Fruit fly (Drosophila melanogaster): ENCODE data around the gene CG2519.

The CG2519 gene

dm6 chr3R:5565623-5566022 is 18.0 kb upstream of the CG2519 start (continued):
- TF ChIP-seq seq (GFP tag; IDR thresholded peaks at IDR 0.05), result peak; percentile 84
- peak; percentile 67; the same call in 1 of the 2 replicates for TF ChIP-seq danr (GFP tag; IDR thresholded peaks at IDR 0.05)
- TF ChIP-seq CG11085 (GFP tag; IDR thresholded peaks at IDR 0.05), result peak; percentile 55
- peak; percentile 59 for TF ChIP-seq maf-S (GFP tag; optimal IDR thresholded peaks at IDR 0.05)
- TF ChIP-seq Atf-2 (GFP tag; optimal IDR thresholded peaks at IDR 0.05), result peak; percentile 32
- TF ChIP-seq H15 (GFP tag; IDR thresholded peaks at IDR 0.05), result peak; percentile 74
- no peak for TF ChIP-seq CG8478 (optimal IDR thresholded peaks at IDR 0.05)
- peak; percentile 51 for TF ChIP-seq CG31365 (tag; optimal IDR thresholded peaks at IDR 0.05)
- peak; percentile 90 for TF ChIP-seq Optix (GFP tag; IDR thresholded peaks at IDR 0.05)
- peak; percentile 11 for TF ChIP-seq CG12299 (tag; optimal IDR thresholded peaks at IDR 0.05)
- peak in 1 of 2 experiments; percentile 59 for TF ChIP-seq Eip74EF (GFP tag; optimal IDR thresholded peaks at IDR 0.05)
- peak; percentile 61 for TF ChIP-seq CG10654 (GFP tag; optimal IDR thresholded peaks at IDR 0.05)
- TF ChIP-seq CG6272 (GFP tag; IDR thresholded peaks at IDR 0.05), result peak; percentile 84
- TF ChIP-seq CG7839 (tag; optimal IDR thresholded peaks at IDR 0.05), result no peak
- peak; percentile 79 for TF ChIP-seq CG17361 (GFP tag; IDR thresholded peaks at IDR 0.05)
- TF ChIP-seq Oli (tag; optimal IDR thresholded peaks at IDR 0.05), result peak; percentile 81
- TF ChIP-seq CG16813 (GFP tag; IDR thresholded peaks at IDR 0.05; ENCODE audit: partially characterized antibody), result no peak
- peak; percentile 70; the same call in 1 of the 3 replicates for TF ChIP-seq sr (GFP tag; IDR thresholded peaks at IDR 0.05)
- TF ChIP-seq Vsx1 (GFP tag; optimal IDR thresholded peaks at IDR 0.05), result peak; percentile 66
- peak; percentile 88 for TF ChIP-seq CG11504 (tag; optimal IDR thresholded peaks at IDR 0.05)
- no peak for TF ChIP-seq YL-1 (GFP tag; optimal IDR thresholded peaks at IDR 0.05)
- TF ChIP-seq dmrt99B (tag; optimal IDR thresholded peaks at IDR 0.05), result peak; percentile 88
- no peak for TF ChIP-seq CG2129 (GFP tag; IDR thresholded peaks at IDR 0.05; ENCODE audit: partially characterized antibody)
- no peak for TF ChIP-seq HmgD (GFP tag; optimal IDR thresholded peaks at IDR 0.05)
- peak; percentile 45 for TF ChIP-seq B-H2 (GFP tag; optimal IDR thresholded peaks at IDR 0.05)
- peak; percentile 81 for TF ChIP-seq CG13296 (GFP tag; optimal IDR thresholded peaks at IDR 0.05)
- peak; percentile 9 for TF ChIP-seq CG2116 (GFP tag; optimal IDR thresholded peaks at IDR 0.05)
- TF ChIP-seq CG17385 (GFP tag; optimal IDR thresholded peaks at IDR 0.05), result peak; percentile 83
- no peak for TF ChIP-seq CG7745 (tag; optimal IDR thresholded peaks at IDR 0.05)
- TF ChIP-seq CG4424 (GFP tag; optimal IDR thresholded peaks at IDR 0.05), result peak; percentile 63
- TF ChIP-seq knrl (GFP tag; IDR thresholded peaks at IDR 0.05; ENCODE audit: partially characterized antibody), result no peak
- peak; percentile 76 for TF ChIP-seq CG6813 (GFP tag; optimal IDR thresholded peaks at IDR 0.05)
- TF ChIP-seq btn (GFP tag; optimal IDR thresholded peaks at IDR 0.05), result peak; percentile 43
- TF ChIP-seq mam (GFP tag; optimal IDR thresholded peaks at IDR 0.05), result peak; percentile 65
- peak; percentile 17 for TF ChIP-seq vfl (GFP tag; optimal IDR thresholded peaks at IDR 0.05)
- no peak for TF ChIP-seq br (optimal IDR thresholded peaks at IDR 0.05)
- TF ChIP-seq pan (optimal IDR thresholded peaks at IDR 0.05), result no peak
- peak in 1 of 2 experiments; percentile 94 for TF ChIP-seq pan (GFP tag; optimal IDR thresholded peaks at IDR 0.05 in 1 of 2, IDR thresholded peaks at IDR 0.05 in 1 of 2)
- peak; percentile 89 for TF ChIP-seq CG32532 (GFP tag; IDR thresholded peaks at IDR 0.05)
- TF ChIP-seq aop (GFP tag; IDR thresholded peaks at IDR 0.05), result peak; percentile 74
- TF ChIP-seq CG17568 (GFP tag; optimal IDR thresholded peaks at IDR 0.05), result no peak
- TF ChIP-seq CG15011 (GFP tag; optimal IDR thresholded peaks at IDR 0.05), result peak; percentile 69
- no peak for TF ChIP-seq h (optimal IDR thresholded peaks at IDR 0.05)
- peak; percentile 83 for TF ChIP-seq ems (GFP tag; optimal IDR thresholded peaks at IDR 0.05)
- peak; percentile 80 for TF ChIP-seq CG8924 (tag; optimal IDR thresholded peaks at IDR 0.05)
- no peak for TF ChIP-seq CG15073 (GFP tag; optimal IDR thresholded peaks at IDR 0.05)
- TF ChIP-seq Sry-δ (GFP tag; optimal IDR thresholded peaks at IDR 0.05), result peak; percentile 27
- TF ChIP-seq CG12104 (GFP tag; optimal IDR thresholded peaks at IDR 0.05), result peak; percentile 24
- peak; percentile 89 for TF ChIP-seq Atf6 (GFP tag; IDR thresholded peaks at IDR 0.05)
- TF ChIP-seq Opbp (GFP tag; IDR thresholded peaks at IDR 0.05; ENCODE audit: partially characterized antibody), result no peak
- peak; percentile 72 for TF ChIP-seq CG31224 (GFP tag; IDR thresholded peaks at IDR 0.05)
- 0 out of 2 replicates have a peak, but pooled peaks have one; percentile 49 for TF ChIP-seq toy (GFP tag; IDR thresholded peaks at IDR 0.05)

Measured in whole organism, embryonic.